Worm (Caenorhabditis elegans) whole organism, L3 larva: ENCODE results near the gene nas-29.

Experiments
- R02D3.7 ChIP-seq: fragments of 150-350 bp; optimal IDR thresholded peaks from 2 replicates; lab custom pipeline; 2014; ENCODE audit warnings: missing biosample characterization, missing genetic modification characterization
- ama-1 ChIP-seq: fragments of 150-350 bp; optimal IDR thresholded peaks from 2 replicates; lab custom pipeline; 2018
- ceh-82 ChIP-seq: fragments of 150-350 bp; optimal IDR thresholded peaks from 2 replicates; lab custom pipeline; 2014; ENCODE audit warnings: missing biosample characterization, missing genetic modification characterization
- ceh-9 ChIP-seq: sonication (generic microtip); optimal IDR thresholded peaks from 2 replicates; lab custom pipeline; 2018; ENCODE audit warnings: missing biosample characterization, missing genetic modification characterization
- daf-12 ChIP-seq: fragments of 150-350 bp; optimal IDR thresholded peaks from 2 replicates; lab custom pipeline; 2014; ENCODE audit warnings: missing biosample characterization, missing genetic modification reagents, missing genetic modification characterization
- egl-27 ChIP-seq: sonication (generic microtip); optimal IDR thresholded peaks from 4 replicates; lab custom pipeline; 2017; ENCODE audit warnings: missing biosample characterization, missing genetic modification reagents, missing genetic modification characterization
- elt-1 ChIP-seq: fragments of 150-350 bp; optimal IDR thresholded peaks from 2 replicates; lab custom pipeline; 2014; ENCODE audit warnings: missing biosample characterization, missing genetic modification characterization
- elt-2 ChIP-seq: sonication (generic microtip); optimal IDR thresholded peaks from 2 replicates; lab custom pipeline; 2016; ENCODE audit warnings: missing genetic modification reagents, mild to moderate bottlenecking, missing genetic modification characterization, missing compliant biosample characterization
- elt-3 ChIP-seq, 3 experiments: fragments of 150-350 bp in 1 of 3; sonication (generic microtip) in 2 of 3; optimal IDR thresholded peaks; 2 replicates in 2 of 3; 4 replicates in 1 of 3; lab custom pipeline; 2014 to 2017; ENCODE audit warnings: missing biosample characterization in 3 of 3, missing genetic modification characterization in 3 of 3
- eor-1 ChIP-seq, 2 experiments: fragments of 150-350 bp; optimal IDR thresholded peaks; 2 replicates each; lab custom pipeline; 2014 to 2018; ENCODE audit warnings: missing biosample characterization in 2 of 2, missing genetic modification characterization in 2 of 2
- fkh-10 ChIP-seq: sonication (generic microtip); optimal IDR thresholded peaks from 2 replicates; lab custom pipeline; 2017; ENCODE audit warnings: missing biosample characterization, missing genetic modification reagents, missing genetic modification characterization
- fkh-2 ChIP-seq: fragments of 150-350 bp; optimal IDR thresholded peaks from 2 replicates; lab custom pipeline; 2014; ENCODE audit warnings: missing biosample characterization, missing genetic modification reagents, missing genetic modification characterization
- hmg-11 ChIP-seq: sonication (generic microtip); optimal IDR thresholded peaks from 2 replicates; lab custom pipeline; 2016; ENCODE audit warnings: missing genetic modification characterization, missing compliant biosample characterization
- jun-1 ChIP-seq: fragments of 150-350 bp; optimal IDR thresholded peaks from 2 replicates; lab custom pipeline; 2014; ENCODE audit warnings: missing biosample characterization, missing genetic modification reagents, missing genetic modification characterization
- lin-15B ChIP-seq: fragments of 150-350 bp; optimal IDR thresholded peaks from 2 replicates; lab custom pipeline; 2014; ENCODE audit warnings: missing biosample characterization, missing genetic modification characterization
- lin-39 ChIP-seq: fragments of 150-350 bp; optimal IDR thresholded peaks from 2 replicates; lab custom pipeline; 2018; ENCODE audit warnings: missing biosample characterization, missing genetic modification reagents, missing genetic modification characterization
- lsy-12 ChIP-seq: sonication (generic microtip); optimal IDR thresholded peaks from 2 replicates; lab custom pipeline; 2016; ENCODE audit warnings: mild to moderate bottlenecking, missing genetic modification characterization, missing compliant biosample characterization
- mml-1 ChIP-seq: fragments of 150-350 bp; sonication (generic microtip); optimal IDR thresholded peaks from 3 replicates; lab custom pipeline; 2014; ENCODE audit warnings: missing biosample characterization, missing genetic modification characterization
- nfya-1 ChIP-seq: sonication (generic microtip); optimal IDR thresholded peaks from 2 replicates; lab custom pipeline; 2017; ENCODE audit warnings: missing genetic modification characterization, mild to moderate bottlenecking, missing compliant biosample characterization, antibody characterized with exemption, moderate library complexity; ENCODE audit not compliant: insufficient read depth
- nhr-11 ChIP-seq: fragments of 150-350 bp; optimal IDR thresholded peaks from 2 replicates; lab custom pipeline; 2014; ENCODE audit warnings: missing biosample characterization, missing genetic modification characterization
- nhr-12 ChIP-seq: fragments of 150-350 bp; optimal IDR thresholded peaks from 2 replicates; lab custom pipeline; 2014; ENCODE audit warnings: missing biosample characterization, missing genetic modification characterization
- nhr-23 ChIP-seq: fragments of 150-350 bp; optimal IDR thresholded peaks from 2 replicates; lab custom pipeline; 2014; ENCODE audit warnings: missing biosample characterization, missing genetic modification reagents, missing genetic modification characterization
- nhr-237 ChIP-seq: fragments of 150-350 bp; optimal IDR thresholded peaks from 2 replicates; lab custom pipeline; 2014; ENCODE audit warnings: missing biosample characterization, missing genetic modification characterization
- nhr-25 ChIP-seq: sonication (generic microtip); optimal IDR thresholded peaks from 2 replicates; lab custom pipeline; 2017; ENCODE audit warnings: missing biosample characterization, missing genetic modification characterization
- nhr-28 ChIP-seq: fragments of 150-350 bp; optimal IDR thresholded peaks from 2 replicates; lab custom pipeline; 2014; ENCODE audit warnings: missing biosample characterization, missing genetic modification characterization
- nhr-43 ChIP-seq: sonication (generic microtip); optimal IDR thresholded peaks from 2 replicates; lab custom pipeline; 2016; ENCODE audit warnings: mild to moderate bottlenecking, missing genetic modification characterization, missing compliant biosample characterization; ENCODE audit not compliant: poor library complexity, severe bottlenecking
- nhr-67 ChIP-seq: fragments of 150-350 bp; optimal IDR thresholded peaks from 2 replicates; lab custom pipeline; 2014; ENCODE audit warnings: missing biosample characterization, missing genetic modification characterization
- nhr-76 ChIP-seq: fragments of 150-350 bp; sonication (generic microtip); optimal IDR thresholded peaks from 5 replicates; lab custom pipeline; 2014; ENCODE audit warnings: missing biosample characterization, missing genetic modification characterization
- nhr-77 ChIP-seq: fragments of 150-350 bp; optimal IDR thresholded peaks from 2 replicates; lab custom pipeline; 2014; ENCODE audit warnings: missing biosample characterization, missing genetic modification characterization
- pha-4 ChIP-seq: fragments of 150-350 bp; optimal IDR thresholded peaks from 2 replicates; lab custom pipeline; 2014; ENCODE audit warnings: missing biosample characterization, missing genetic modification reagents, missing genetic modification characterization
- skn-1 ChIP-seq: fragments of 150-350 bp; optimal IDR thresholded peaks from 2 replicates; lab custom pipeline; 2014; ENCODE audit warnings: missing biosample characterization, missing genetic modification characterization
- tbx-2 ChIP-seq: sonication (generic microtip); optimal IDR thresholded peaks from 2 replicates; lab custom pipeline; 2016; ENCODE audit warnings: mild to moderate bottlenecking, missing genetic modification characterization, missing compliant biosample characterization
- unc-39 ChIP-seq: sonication (generic microtip); optimal IDR thresholded peaks from 4 replicates; lab custom pipeline; 2017; ENCODE audit warnings: missing biosample characterization, missing genetic modification characterization
- unc-62 ChIP-seq: fragments of 150-350 bp; sonication (generic microtip); optimal IDR thresholded peaks from 4 replicates; lab custom pipeline; 2014; ENCODE audit warnings: missing biosample characterization, missing genetic modification reagents, missing genetic modification characterization
- zag-1 ChIP-seq: fragments of 150-350 bp; optimal IDR thresholded peaks from 2 replicates; lab custom pipeline; 2014; ENCODE audit warnings: missing biosample characterization, missing genetic modification characterization
- ztf-11 ChIP-seq: fragments of 150-350 bp; optimal IDR thresholded peaks from 2 replicates; lab custom pipeline; 2014; ENCODE audit warnings: missing biosample characterization, missing genetic modification characterization

Gene nas-29

ce11 chrII:5156983-5157382 is 15.1 kb upstream of the nas-29 start, which contains the start of gene msp-45:
msp-45 (minus strand) TSS chrII:5157083.
- TF ChIP-seq unc-62 (GFP tag; lab: Kevin White, UChicago), result no peak
- no peak for TF ChIP-seq nhr-237 (tag; lab: Kevin White, UChicago)
- no peak for TF ChIP-seq nhr-28 (tag; lab: Kevin White, UChicago)
- no peak for TF ChIP-seq egl-27 (tag; lab: Kevin White, UChicago)
- no peak for TF ChIP-seq ceh-9 (tag; lab: Kevin White, UChicago)
- TF ChIP-seq nfya-1 (tag; lab: Kevin White, UChicago), result no peak
- TF ChIP-seq daf-12 (tag; lab: Kevin White, UChicago), result no peak

- TF ChIP-seq jun-1 (tag; lab: Kevin White, UChicago) (no peak), nfya-1 (tag; lab: Kevin White, UChicago) (no peak), unc-39 (tag; lab: Kevin White, UChicago) (no peak), nhr-76 (tag; lab: Kevin White, UChicago) (no peak), pha-4 (no peak)
- TF ChIP-seq, all 47 proteins: peak for 0
Observed at ce11 chrII:5154540-5154939, 12.7 kb upstream of the nas-29 start, which contains the start of gene srb-12. srb-12 (minus strand) TSS chrII:5154640.

ce11 chrII:5150829-5151228 is 9.0 kb upstream of the nas-29 start, which contains the start of gene srb-16:
srb-16 (minus strand) TSS chrII:5150929.
- no peak for TF ChIP-seq nhr-25 (tag; lab: Kevin White, UChicago)
- TF ChIP-seq nfya-1 (tag; lab: Kevin White, UChicago), result no peak
- no peak for TF ChIP-seq ceh-82 (tag; lab: Kevin White, UChicago)
- no peak for TF ChIP-seq lin-15B
- TF ChIP-seq nhr-43 (tag; lab: Kevin White, UChicago), result no peak
- no peak for TF ChIP-seq fkh-2
- no peak for TF ChIP-seq ztf-11
- TF ChIP-seq nhr-11 (tag; lab: Kevin White, UChicago), result no peak
- TF ChIP-seq elt-1 (tag; lab: Kevin White, UChicago), result no peak
- TF ChIP-seq jun-1 (tag; lab: Kevin White, UChicago), result no peak
- TF ChIP-seq skn-1 (tag; lab: Kevin White, UChicago), result no peak
- no peak for TF ChIP-seq tbx-2 (tag; lab: Kevin White, UChicago)
- TF ChIP-seq, all 47 proteins: peak for 0

DNA sequence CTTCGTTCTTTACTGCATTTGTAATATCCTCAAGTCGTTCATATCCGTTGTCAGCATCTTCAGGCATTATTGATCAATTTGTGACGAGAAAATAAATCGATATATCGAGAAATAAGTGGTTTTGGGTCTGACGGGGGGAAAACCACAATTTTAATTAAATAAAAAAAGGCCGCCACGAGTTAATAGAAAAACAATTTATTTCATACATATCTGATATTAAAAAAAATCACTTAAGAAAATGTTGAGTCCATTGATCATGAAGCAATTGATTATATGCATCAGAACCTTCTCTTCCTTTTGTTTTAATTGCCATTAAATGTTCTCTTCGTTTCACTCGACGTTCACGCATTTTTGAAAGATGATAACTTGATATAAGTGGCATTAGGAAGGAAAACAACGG is 6.5 kb upstream of the nas-29 start, which contains the start of gene F58A6.5:
Gene F58A6.5, minus strand, starts transcription at position 101 of the 400 bp plus-strand sequence.
- no peak for TF ChIP-seq elt-2 (tag; lab: Kevin White, UChicago)
- no peak for TF ChIP-seq hmg-11 (tag; lab: Kevin White, UChicago)
- no peak for TF ChIP-seq fkh-2
- TF ChIP-seq nfya-1 (tag; lab: Kevin White, UChicago), result no peak
- TF ChIP-seq ztf-11, result no peak
- TF ChIP-seq zag-1 (tag; lab: Kevin White, UChicago), result no peak
- TF ChIP-seq elt-1 (tag; lab: Kevin White, UChicago), result no peak
- no peak for TF ChIP-seq nhr-28 (tag; lab: Kevin White, UChicago)
- no peak for TF ChIP-seq R02D3.7 (tag; lab: Kevin White, UChicago)
- TF ChIP-seq elt-3 (tag; optimal IDR thresholded peaks at IDR 0.05; lab: Kevin White, UChicago), result no peak
- TF ChIP-seq ceh-82 (tag; lab: Kevin White, UChicago), result no peak
- no peak for TF ChIP-seq nhr-67 (tag; lab: Kevin White, UChicago)
- TF ChIP-seq mml-1 (tag; lab: Kevin White, UChicago), result no peak
- no peak for TF ChIP-seq ceh-9 (tag; lab: Kevin White, UChicago)
- TF ChIP-seq ama-1 (lab: Kevin White, UChicago), result no peak
- TF ChIP-seq lsy-12, result no peak
- TF ChIP-seq nhr-23, result no peak
- TF ChIP-seq jun-1 (tag; lab: Kevin White, UChicago), result no peak
- TF ChIP-seq tbx-2 (tag; lab: Kevin White, UChicago), result no peak

DNA sequence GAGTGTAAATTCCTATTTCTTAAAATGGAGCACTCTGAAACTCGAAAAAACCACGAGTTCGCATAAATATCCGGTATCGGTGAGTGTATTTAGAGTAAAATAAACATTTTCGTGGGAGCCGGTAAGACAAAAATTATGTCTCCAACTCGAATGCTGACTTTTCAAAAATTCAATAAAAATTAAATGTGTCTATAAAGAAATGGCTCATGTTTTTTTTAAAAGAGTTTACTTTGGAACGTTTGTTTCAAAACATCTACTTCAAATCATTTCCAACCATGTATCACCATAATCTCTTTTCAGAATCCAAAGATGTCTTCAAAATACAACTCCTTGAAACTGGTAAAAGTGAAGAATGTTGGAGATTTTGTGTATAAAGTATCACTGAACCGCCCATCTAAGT is 783 bp upstream of the nas-29 start, which contains the start of gene F58A6.1:
Gene F58A6.1, plus strand, starts transcription at position 301 of the 400 bp plus-strand sequence.
- no peak for TF ChIP-seq nhr-11 (tag; lab: Kevin White, UChicago)
- TF ChIP-seq mml-1 (tag; lab: Kevin White, UChicago), result no peak
- TF ChIP-seq zag-1 (tag; lab: Kevin White, UChicago), result no peak
- TF ChIP-seq nhr-25 (tag; lab: Kevin White, UChicago), result no peak
- no peak for TF ChIP-seq nhr-77
- no peak for TF ChIP-seq ceh-82 (tag; lab: Kevin White, UChicago)
- no peak for TF ChIP-seq nhr-23
- TF ChIP-seq ama-1 (lab: Kevin White, UChicago), result no peak
- no peak for TF ChIP-seq R02D3.7 (tag; lab: Kevin White, UChicago)
- no peak for TF ChIP-seq eor-1 (tag; optimal IDR thresholded peaks at IDR 0.05; lab: Kevin White, UChicago)
- no peak for TF ChIP-seq nhr-28 (tag; lab: Kevin White, UChicago)
- no peak for TF ChIP-seq lin-15B
- no peak for TF ChIP-seq nhr-12 (tag; lab: Kevin White, UChicago)
- no peak for TF ChIP-seq lin-39 (tag; lab: Kevin White, UChicago)
- no peak for TF ChIP-seq fkh-10 (GFP tag; lab: Kevin White, UChicago)
